Worm (Caenorhabditis elegans) whole organism, L2 larva: ENCODE results near the gene C18E9.5.

Experiments
- C34F6.9 ChIP-seq: fragments of 150-350 bp; optimal IDR thresholded peaks from 2 replicates; lab custom pipeline; 2014; ENCODE audit warnings: missing biosample characterization, missing genetic modification characterization
- F13H6.1 ChIP-seq: sonication (generic microtip); optimal IDR thresholded peaks from 2 replicates; lab custom pipeline; 2016; ENCODE audit warnings: missing genetic modification characterization, missing compliant biosample characterization
- R02D3.7 ChIP-seq: fragments of 150-350 bp; optimal IDR thresholded peaks from 2 replicates; lab custom pipeline; 2014; ENCODE audit warnings: missing biosample characterization, missing genetic modification characterization
- Y55F3AM.14 ChIP-seq: fragments of 200-800 bp; sonication (Bioruptor generic); optimal IDR thresholded peaks from 2 replicates; lab custom pipeline; 2018; ENCODE audit warnings: mild to moderate bottlenecking, missing genetic modification characterization, missing compliant biosample characterization
- ZK546.5 ChIP-seq: sonication (generic microtip); optimal IDR thresholded peaks from 2 replicates; lab custom pipeline; 2017; ENCODE audit warnings: missing biosample characterization, missing genetic modification characterization
- ama-1 ChIP-seq: fragments of 150-350 bp; optimal IDR thresholded peaks from 2 replicates; lab custom pipeline; 2018; ENCODE audit warnings: inconsistent platforms
- blmp-1 ChIP-seq: sonication (generic microtip); optimal IDR thresholded peaks from 2 replicates; lab custom pipeline; 2017; ENCODE audit warnings: missing genetic modification characterization, mild to moderate bottlenecking, missing compliant biosample characterization, antibody characterized with exemption, moderate library complexity; ENCODE audit not compliant: insufficient read depth
- ceh-16 ChIP-seq: fragments of 150-350 bp; optimal IDR thresholded peaks from 2 replicates; lab custom pipeline; 2014; ENCODE audit warnings: missing biosample characterization, missing genetic modification characterization
- ceh-82 ChIP-seq: fragments of 150-350 bp; optimal IDR thresholded peaks from 2 replicates; lab custom pipeline; 2014; ENCODE audit warnings: missing biosample characterization, missing genetic modification characterization
- crh-2 ChIP-seq: sonication (generic microtip); optimal IDR thresholded peaks from 2 replicates; lab custom pipeline; 2017; ENCODE audit warnings: missing biosample characterization, missing genetic modification characterization
- dmd-4 ChIP-seq: sonication (generic microtip); optimal IDR thresholded peaks from 2 replicates; lab custom pipeline; 2017; ENCODE audit warnings: missing biosample characterization, missing genetic modification characterization
- egl-27 ChIP-seq: sonication (generic microtip); optimal IDR thresholded peaks from 3 replicates; lab custom pipeline; 2017; ENCODE audit warnings: missing biosample characterization, missing genetic modification reagents, missing genetic modification characterization
- elt-1 ChIP-seq: fragments of 150-350 bp; optimal IDR thresholded peaks from 2 replicates; lab custom pipeline; 2014; ENCODE audit warnings: missing biosample characterization, missing genetic modification characterization
- elt-3 ChIP-seq: sonication (generic microtip); optimal IDR thresholded peaks from 2 replicates; lab custom pipeline; 2017; ENCODE audit warnings: missing biosample characterization, missing genetic modification characterization
- fos-1 ChIP-seq: fragments of 150-350 bp; optimal IDR thresholded peaks from 2 replicates; lab custom pipeline; 2014; ENCODE audit warnings: missing biosample characterization, missing genetic modification characterization
- gmeb-1 ChIP-seq: fragments of 150-350 bp; optimal IDR thresholded peaks from 2 replicates; lab custom pipeline; 2014; ENCODE audit warnings: missing biosample characterization, missing genetic modification characterization
- lin-11 ChIP-seq: fragments of 150-350 bp; sonication (generic microtip); optimal IDR thresholded peaks from 2 replicates; lab custom pipeline; 2014; ENCODE audit warnings: missing biosample characterization, missing genetic modification characterization, inconsistent platforms, mixed read lengths
- lin-13 ChIP-seq: fragments of 150-350 bp; optimal IDR thresholded peaks from 2 replicates; lab custom pipeline; 2014; ENCODE audit warnings: missing biosample characterization, missing genetic modification reagents, missing genetic modification characterization
- lsy-2 ChIP-seq, 2 experiments: fragments of 150-350 bp in 1 of 2; sonication (generic microtip) in 1 of 2; optimal IDR thresholded peaks; 2 replicates each; lab custom pipeline; 2014 to 2017; ENCODE audit warnings: missing biosample characterization in 2 of 2, missing genetic modification characterization in 2 of 2
- mab-5 ChIP-seq: fragments of 150-350 bp; optimal IDR thresholded peaks from 2 replicates; lab custom pipeline; 2014; ENCODE audit warnings: missing biosample characterization, missing genetic modification characterization
- mdl-1 ChIP-seq, 2 experiments: fragments of 150-350 bp in 1 of 2; sonication (generic microtip) in 1 of 2; optimal IDR thresholded peaks; 2 replicates each; lab custom pipeline; 2017; ENCODE audit warnings: missing biosample characterization in 2 of 2, missing genetic modification characterization in 2 of 2
- nhr-10 ChIP-seq: sonication (generic microtip); optimal IDR thresholded peaks from 2 replicates; lab custom pipeline; 2017; ENCODE audit warnings: missing biosample characterization, missing genetic modification characterization
- nhr-11 ChIP-seq: fragments of 150-350 bp; optimal IDR thresholded peaks from 2 replicates; lab custom pipeline; 2014; ENCODE audit warnings: missing biosample characterization, missing genetic modification characterization
- nhr-129 ChIP-seq: fragments of 150-350 bp; optimal IDR thresholded peaks from 2 replicates; lab custom pipeline; 2014; ENCODE audit warnings: missing biosample characterization, missing genetic modification characterization
- nhr-21 ChIP-seq: fragments of 150-350 bp; optimal IDR thresholded peaks from 2 replicates; lab custom pipeline; 2014; ENCODE audit warnings: missing biosample characterization, missing genetic modification characterization
- nhr-23 ChIP-seq: fragments of 150-350 bp; optimal IDR thresholded peaks from 2 replicates; lab custom pipeline; 2014; ENCODE audit warnings: missing biosample characterization, missing genetic modification reagents, missing genetic modification characterization
- nhr-237 ChIP-seq: fragments of 150-350 bp; optimal IDR thresholded peaks from 2 replicates; lab custom pipeline; 2014; ENCODE audit warnings: missing biosample characterization, missing genetic modification characterization
- nhr-25 ChIP-seq: fragments of 150-350 bp; sonication (generic microtip); optimal IDR thresholded peaks from 3 replicates; lab custom pipeline; 2014; ENCODE audit warnings: missing biosample characterization, missing genetic modification characterization
- peb-1 ChIP-seq: fragments of 150-350 bp; optimal IDR thresholded peaks from 2 replicates; lab custom pipeline; 2014; ENCODE audit warnings: missing biosample characterization, missing genetic modification characterization
- sem-4 ChIP-seq: fragments of 150-350 bp; optimal IDR thresholded peaks from 2 replicates; lab custom pipeline; 2014; ENCODE audit warnings: missing biosample characterization, missing genetic modification reagents, missing genetic modification characterization
- sma-3 ChIP-seq: sonication (generic microtip); optimal IDR thresholded peaks from 2 replicates; lab custom pipeline; 2016; ENCODE audit warnings: missing genetic modification reagents, missing genetic modification characterization, missing compliant biosample characterization
- sma-9 ChIP-seq, 2 experiments: fragments of 150-350 bp in 1 of 2; sonication (generic microtip) in 1 of 2; optimal IDR thresholded peaks; 2 replicates each; lab custom pipeline; 2014 to 2016; ENCODE audit warnings: missing genetic modification characterization in 2 of 2, mild to moderate bottlenecking in 1 of 2, missing biosample characterization in 1 of 2, missing compliant biosample characterization in 1 of 2, missing genetic modification reagents in 1 of 2, moderate library complexity in 1 of 2
- snpc-4 ChIP-seq: fragments of 150-350 bp; optimal IDR thresholded peaks from 2 replicates; lab custom pipeline; 2014; ENCODE audit warnings: missing biosample characterization, missing genetic modification characterization
- unc-55 ChIP-seq: fragments of 150-350 bp; sonication (generic microtip); optimal IDR thresholded peaks from 3 replicates; lab custom pipeline; 2014; ENCODE audit warnings: missing biosample characterization, missing genetic modification reagents, missing genetic modification characterization
- unc-62 ChIP-seq: fragments of 150-350 bp; optimal IDR thresholded peaks from 2 replicates; lab custom pipeline; 2014; ENCODE audit warnings: missing biosample characterization, missing genetic modification reagents, missing genetic modification characterization
- zag-1 ChIP-seq: fragments of 150-350 bp; optimal IDR thresholded peaks from 2 replicates; lab custom pipeline; 2014; ENCODE audit warnings: missing biosample characterization, missing genetic modification characterization
- ztf-11 ChIP-seq: sonication (generic microtip); optimal IDR thresholded peaks from 2 replicates; lab custom pipeline; 2017; ENCODE audit warnings: missing biosample characterization, missing genetic modification characterization
- ztf-4 ChIP-seq: fragments of 150-350 bp; optimal IDR thresholded peaks from 2 replicates; lab custom pipeline; 2014; ENCODE audit warnings: missing biosample characterization, missing genetic modification characterization

Gene C18E9.5

DNA sequence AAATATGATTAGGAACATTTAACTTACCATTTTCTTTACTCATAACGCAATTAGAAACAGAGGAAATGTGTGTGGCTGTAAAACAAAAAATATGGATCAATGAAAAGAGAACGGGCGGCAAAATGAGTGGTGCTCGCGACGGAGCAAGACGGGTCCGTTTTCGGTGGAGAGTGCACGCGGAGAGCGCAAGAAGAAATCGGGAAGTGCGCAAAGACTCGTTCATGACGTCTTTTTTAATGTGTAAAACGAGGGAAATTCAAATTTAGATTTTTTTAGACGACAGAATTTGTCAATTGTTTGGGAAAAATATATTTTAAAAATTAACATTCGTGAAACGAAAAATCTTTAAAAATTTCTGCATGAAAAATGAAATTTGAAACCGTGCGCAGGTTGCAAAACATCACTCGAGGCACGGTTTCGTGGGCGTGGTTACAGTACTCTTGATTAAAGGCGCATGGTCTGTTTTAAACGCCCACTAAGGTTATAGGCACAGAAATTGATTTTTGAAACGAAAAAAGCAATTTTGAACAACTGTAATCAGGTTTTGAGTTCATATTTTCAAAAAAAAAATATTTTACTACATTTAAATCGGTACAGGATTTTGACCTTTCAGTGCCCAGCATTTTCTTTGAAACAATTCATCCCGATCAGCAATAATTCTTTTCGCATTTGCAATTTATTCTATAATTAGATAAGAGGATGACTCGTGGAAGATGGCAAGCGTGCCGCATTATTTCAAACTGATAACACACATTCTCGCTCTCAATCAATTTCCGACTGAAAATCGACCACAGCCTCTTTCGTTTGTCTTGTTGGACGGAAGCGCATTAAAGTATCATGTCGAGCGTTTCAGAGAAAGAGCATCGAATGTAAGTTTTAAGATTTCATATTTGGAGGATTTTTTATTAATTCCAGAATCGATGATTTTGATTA lies at the start of gene C18E9.5, which contains the start of gene szy-20:
Gene C18E9.5, plus strand, starts transcription at position 730 of the 933 bp plus-strand sequence.
Gene szy-20, minus strand, starts transcription at position 83 of the 933 bp plus-strand sequence.
- TF ChIP-seq sma-9 (GFP tag; optimal IDR thresholded peaks at IDR 0.05; lab: Kevin White, UChicago) (peak; percentile 74), sma-9 (tag; optimal IDR thresholded peaks at IDR 0.05; lab: Kevin White, UChicago) (no peak), nhr-129 (peak; percentile 71), sem-4 (tag; lab: Kevin White, UChicago) (peak; percentile 1), mab-5 (peak; percentile 88), lin-11 (tag; lab: Kevin White, UChicago) (peak; percentile 61), elt-3 (tag; lab: Kevin White, UChicago) (no peak), R02D3.7 (tag; lab: Kevin White, UChicago) (peak; percentile 63), C34F6.9 (tag; lab: Kevin White, UChicago) (peak; percentile 90), gmeb-1 (tag; lab: Kevin White, UChicago) (peak; percentile 96), Y55F3AM.14 (GFP tag; lab: Kevin White, UChicago) (no peak), elt-1 (tag; lab: Kevin White, UChicago) (no peak), dmd-4 (tag; lab: Kevin White, UChicago) (no peak), egl-27 (peak; percentile 71), unc-55 (peak; percentile 93), F13H6.1 (tag; lab: Kevin White, UChicago) (peak; percentile 83), blmp-1 (tag; lab: Kevin White, UChicago) (no peak), ztf-11 (tag; lab: Kevin White, UChicago) (no peak), lin-13 (GFP tag; lab: Kevin White, UChicago) (peak; percentile 82), nhr-25 (tag; lab: Kevin White, UChicago) (peak; percentile 81), ama-1 (lab: Kevin White, UChicago) (no peak), fos-1 (tag; lab: Kevin White, UChicago) (peak; percentile 94), ztf-4 (tag; lab: Kevin White, UChicago) (peak; percentile 41), mdl-1 (tag; optimal IDR thresholded peaks at IDR 0.05; lab: Kevin White, UChicago) (peak in 1 of 2 experiments; percentile 23), zag-1 (tag; lab: Kevin White, UChicago) (peak; percentile 73), snpc-4 (tag; lab: Kevin White, UChicago) (peak; percentile 26), nhr-10 (tag; lab: Kevin White, UChicago) (peak; percentile 35), unc-62 (GFP tag; lab: Kevin White, UChicago) (no peak), nhr-237 (no peak), crh-2 (tag; lab: Kevin White, UChicago) (peak; percentile 75), lsy-2 (tag; optimal IDR thresholded peaks at IDR 0.05; lab: Kevin White, UChicago) (peak; percentile 86 to 94), ceh-82 (tag; lab: Kevin White, UChicago) (no peak), nhr-21 (tag; lab: Kevin White, UChicago) (peak; percentile 50), nhr-11 (tag; lab: Kevin White, UChicago) (no peak), sma-3 (GFP tag; lab: Kevin White, UChicago) (peak; percentile 59), ZK546.5 (peak; percentile 50)

DNA sequence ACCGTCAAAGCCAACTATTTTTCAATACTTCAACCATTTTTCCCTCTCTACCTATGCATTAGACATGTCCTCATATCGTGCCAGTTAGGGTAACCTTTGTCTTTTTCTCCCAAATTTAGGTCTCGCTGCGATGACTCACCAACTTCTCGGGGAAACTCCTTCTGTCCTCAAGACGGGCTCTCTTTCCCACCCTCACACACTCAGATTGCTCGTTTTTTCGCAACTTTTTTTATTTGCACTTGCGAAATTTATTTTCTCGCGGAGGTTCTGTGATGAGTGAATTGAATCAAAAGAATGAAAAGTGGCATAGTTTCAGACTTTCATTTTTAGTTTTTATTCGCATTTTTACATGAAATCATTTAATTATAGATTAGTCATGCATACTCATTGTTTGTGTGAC lies 49.5 kb upstream of the C18E9.5 start:
- TF ChIP-seq fos-1 (tag; lab: Kevin White, UChicago) (peak; percentile 72), ceh-16 (tag; lab: Kevin White, UChicago) (no peak), R02D3.7 (tag; lab: Kevin White, UChicago) (no peak), nhr-23 (tag; lab: Kevin White, UChicago) (no peak)

DNA sequence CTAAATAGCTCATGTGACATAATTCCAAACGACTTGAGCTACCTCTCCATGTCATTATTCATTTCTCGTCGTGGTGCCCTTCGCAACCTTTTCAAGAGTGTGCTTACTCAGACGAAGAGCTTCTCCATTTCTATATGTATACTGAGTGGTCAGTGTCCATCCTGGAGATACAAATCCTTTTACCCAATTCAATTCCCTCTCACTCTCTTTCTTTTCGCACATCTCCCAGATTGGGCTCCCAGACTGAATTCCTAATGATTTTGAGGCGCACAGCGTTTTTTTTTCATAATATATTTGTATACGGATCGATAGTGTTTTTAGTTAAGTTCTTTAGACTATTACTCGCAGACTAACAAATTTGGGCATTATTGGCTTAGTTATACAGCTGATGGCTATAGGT lies 48.8 kb upstream of the C18E9.5 start:
- TF ChIP-seq mab-5 = no peak
- TF ChIP-seq nhr-23 (tag; lab: Kevin White, UChicago) = no peak
- no peak for TF ChIP-seq peb-1 (tag; lab: Kevin White, UChicago)
- no peak for TF ChIP-seq sma-9 (GFP tag; optimal IDR thresholded peaks at IDR 0.05; lab: Kevin White, UChicago)
- no peak for TF ChIP-seq sma-9 (tag; optimal IDR thresholded peaks at IDR 0.05; lab: Kevin White, UChicago)
- TF ChIP-seq, all 48 proteins: peak for 0
